Worm (Caenorhabditis elegans) whole organism, midembryonic: ENCODE measurements around the gene Y67A10A.3.

ENCODE experiments used
- T22C8.4 ChIP-seq: fragments of 200-800 bp; sonication (Bioruptor generic); IDR thresholded peaks from 2 replicates; pipeline ENCODE4 v1.3.6; 2022; ENCODE audit warnings: missing genetic modification characterization, missing compliant biosample characterization
- cog-1 ChIP-seq: sonication (generic microtip); optimal IDR thresholded peaks from 2 replicates; lab custom pipeline; 2016; ENCODE audit warnings: missing genetic modification characterization, missing compliant biosample characterization
- flt-1 ChIP-seq: fragments of 200-800 bp; sonication (Bioruptor generic); IDR thresholded peaks from 2 replicates; pipeline ENCODE4 v1.3.6; 2022; ENCODE audit warnings: missing genetic modification characterization, missing compliant biosample characterization
- klf-2 ChIP-seq: fragments of 200-800 bp; sonication (Bioruptor generic); conservative IDR thresholded peaks from 2 replicates; pipeline ENCODE4 v1.3.6; 2022; ENCODE audit warnings: missing genetic modification reagents, missing genetic modification characterization, missing compliant biosample characterization
- med-1 ChIP-seq: sonication (generic microtip); optimal IDR thresholded peaks from 2 replicates; lab custom pipeline; 2017; ENCODE audit warnings: missing genetic modification characterization, mild to moderate bottlenecking, missing compliant biosample characterization, antibody characterized with exemption, missing genetic modification reagents; ENCODE audit not compliant: insufficient read depth
- ref-1 ChIP-seq: fragments of 200-800 bp; sonication (Bioruptor generic); conservative IDR thresholded peaks from 2 replicates; pipeline ENCODE4 v1.3.6; 2022; ENCODE audit warnings: missing genetic modification reagents, missing genetic modification characterization, missing compliant biosample characterization
- tab-1 ChIP-seq: fragments of 200-800 bp; sonication (Bioruptor generic); IDR thresholded peaks from 2 replicates; pipeline ENCODE4 v1.3.6; 2022; ENCODE audit warnings: missing genetic modification characterization, missing compliant biosample characterization
- ztf-23 ChIP-seq: fragments of 200-800 bp; sonication (Bioruptor generic); IDR thresholded peaks from 2 replicates; pipeline ENCODE4 v1.3.6; 2022; ENCODE audit warnings: missing genetic modification reagents, missing genetic modification characterization, missing compliant biosample characterization
- ztf-29 ChIP-seq: fragments of 200-800 bp; sonication (Bioruptor generic); IDR thresholded peaks from 2 replicates; pipeline ENCODE4 v1.3.6; 2022; ENCODE audit warnings: missing genetic modification reagents, missing genetic modification characterization, missing compliant biosample characterization

ce11 chrIV:14379191-14379590 is 44.9 kb upstream of the Y67A10A.3 start:
- TF ChIP-seq T22C8.4 (GFP tag; lab: Robert Waterston, UW) (no peak), ref-1 (GFP tag; lab: Robert Waterston, UW) (no peak), tab-1 (no peak), flt-1 (GFP tag; lab: Robert Waterston, UW) (no peak), med-1 (GFP tag; lab: Kevin White, UChicago) (no peak), cog-1 (tag; lab: Kevin White, UChicago) (no peak), klf-2 (no peak), ztf-29 (GFP tag; lab: Robert Waterston, UW) (no peak), ztf-23 (no peak)
